Fruit fly (Drosophila melanogaster) whole organism, embryonic: Measurements from ENCODE around the gene CG32236.
A peak's percentile ranks its signal among the peaks of the same experiment; 100 is the strongest.

ENCODE experiments used
- Antp ChIP-seq: fragments of 200-800 bp; sonication (Bioruptor generic); optimal IDR thresholded peaks from 3 replicates; lab custom pipeline; 2016; ENCODE audit warnings: missing biosample characterization, missing genetic modification characterization
- Asciz ChIP-seq: fragments of 200-800 bp; sonication (Bioruptor generic); optimal IDR thresholded peaks from 2 replicates; lab custom pipeline; 2017; ENCODE audit warnings: missing biosample characterization, mild to moderate bottlenecking, missing genetic modification characterization, missing genetic modification reagents
- Awh ChIP-seq: fragments of 200-800 bp; sonication (Bioruptor generic); IDR thresholded peaks from 2 replicates; pipeline ENCODE4, ENCODE4 v1.3.6; 2022; ENCODE audit warnings: missing biosample characterization, missing genetic modification characterization
- C15 ChIP-seq: fragments of 200-800 bp; sonication (Bioruptor generic); IDR thresholded peaks from 3 replicates; pipeline ENCODE4 v1.3.6; 2022; ENCODE audit warnings: missing biosample characterization, missing genetic modification characterization
- CG10274 ChIP-seq: fragments of 200-800 bp; sonication (Bioruptor generic); optimal IDR thresholded peaks from 3 replicates; lab custom pipeline; 2017; ENCODE audit warnings: missing biosample characterization, mild to moderate bottlenecking, missing genetic modification characterization
- CG10565 ChIP-seq: fragments of 200-800 bp; sonication (Bioruptor generic); optimal IDR thresholded peaks from 3 replicates; lab custom pipeline; 2016; ENCODE audit warnings: missing biosample characterization, mild to moderate bottlenecking, missing genetic modification characterization
- CG11093 ChIP-seq: fragments of 200-800 bp; sonication (Bioruptor generic); IDR thresholded peaks from 3 replicates; pipeline ENCODE4 v1.3.6; 2022; ENCODE audit warnings: missing biosample characterization, missing genetic modification characterization
- CG13424 ChIP-seq: fragments of 200-800 bp; sonication (Bioruptor generic); optimal IDR thresholded peaks from 2 replicates; lab custom pipeline; 2019; ENCODE audit warnings: missing biosample characterization, mild to moderate bottlenecking, missing genetic modification characterization, moderate library complexity
- CG13894 ChIP-seq: fragments of 200-800 bp; sonication (Bioruptor generic); optimal IDR thresholded peaks from 3 replicates; lab custom pipeline; 2018; ENCODE audit warnings: missing biosample characterization, mild to moderate bottlenecking, missing genetic modification characterization, moderate library complexity
- CG1603 ChIP-seq: fragments of 200-800 bp; sonication (Bioruptor generic); optimal IDR thresholded peaks from 2 replicates; lab custom pipeline; 2019; ENCODE audit warnings: missing biosample characterization, mild to moderate bottlenecking, missing genetic modification characterization, moderate library complexity
- CG17385 ChIP-seq: fragments of 200-800 bp; sonication (Bioruptor generic); optimal IDR thresholded peaks from 3 replicates; lab custom pipeline; 2018; ENCODE audit warnings: missing biosample characterization, mild to moderate bottlenecking, missing genetic modification characterization
- CG17612 ChIP-seq: fragments of 200-800 bp; sonication (Bioruptor generic); IDR thresholded peaks from 2 replicates; pipeline ENCODE4 v1.3.6; 2022; ENCODE audit warnings: missing biosample characterization, missing genetic modification characterization
- CG2199 ChIP-seq: fragments of 200-800 bp; sonication (Bioruptor generic); IDR thresholded peaks from 3 replicates; pipeline ENCODE4 v1.3.6; 2022; ENCODE audit warnings: missing biosample characterization, missing genetic modification characterization
- CG2712 ChIP-seq: fragments of 200-800 bp; optimal IDR thresholded peaks from 3 replicates; lab custom pipeline; 2019; ENCODE audit warnings: missing biosample characterization, mild to moderate bottlenecking, missing genetic modification characterization, moderate library complexity
- CG30020 ChIP-seq: fragments of 200-800 bp; optimal IDR thresholded peaks from 2 replicates; lab custom pipeline; 2019; ENCODE audit warnings: missing biosample characterization, mild to moderate bottlenecking, missing genetic modification characterization, moderate library complexity
- CG6654 ChIP-seq: fragments of 200-800 bp; sonication (Bioruptor generic); optimal IDR thresholded peaks from 2 replicates; lab custom pipeline; 2017; ENCODE audit warnings: missing biosample characterization, mild to moderate bottlenecking, missing genetic modification characterization
- CG6765 ChIP-seq: fragments of 200-800 bp; sonication (Bioruptor generic); optimal IDR thresholded peaks from 3 replicates; lab custom pipeline; 2017; ENCODE audit warnings: missing biosample characterization, mild to moderate bottlenecking, missing genetic modification characterization
- CG8944 ChIP-seq: fragments of 200-800 bp; sonication (Bioruptor generic); optimal IDR thresholded peaks from 3 replicates; lab custom pipeline; 2016; ENCODE audit warnings: missing biosample characterization, missing genetic modification characterization
- CG9437 ChIP-seq: fragments of 200-800 bp; sonication (Bioruptor generic); optimal IDR thresholded peaks from 2 replicates; lab custom pipeline; 2018; ENCODE audit warnings: missing biosample characterization, mild to moderate bottlenecking, missing genetic modification characterization
- Dad ChIP-seq: fragments of 200-800 bp; sonication (Bioruptor generic); optimal IDR thresholded peaks from 3 replicates; lab custom pipeline; 2016; ENCODE audit warnings: missing biosample characterization, missing genetic modification characterization
- Dip3 ChIP-seq: fragments of 200-800 bp; sonication (Bioruptor generic); optimal IDR thresholded peaks from 3 replicates; lab custom pipeline; 2016; ENCODE audit warnings: missing biosample characterization, missing genetic modification characterization
- Doc2 ChIP-seq: fragments of 200-800 bp; sonication (Bioruptor generic); IDR thresholded peaks from 2 replicates; pipeline ENCODE4 v1.3.6; 2022; ENCODE audit warnings: missing biosample characterization, missing genetic modification characterization
- Dp ChIP-seq: fragments of 200-800 bp; sonication (Bioruptor generic); optimal IDR thresholded peaks from 2 replicates; lab custom pipeline; 2018; ENCODE audit warnings: missing biosample characterization, mild to moderate bottlenecking, missing genetic modification characterization, moderate library complexity
- Elba2 ChIP-seq: fragments of 200-800 bp; sonication (Bioruptor generic); optimal IDR thresholded peaks from 3 replicates; lab custom pipeline; 2016; ENCODE audit warnings: missing biosample characterization, missing genetic modification characterization
- Gsc ChIP-seq: fragments of 200-800 bp; sonication (Bioruptor generic); IDR thresholded peaks from 2 replicates; pipeline ENCODE4 v1.3.6; 2022; ENCODE audit warnings: missing biosample characterization, missing genetic modification characterization
- Mrtf ChIP-seq: fragments of 200-800 bp; sonication (Bioruptor generic); IDR thresholded peaks from 3 replicates; pipeline ENCODE4 v1.3.6; 2022; ENCODE audit warnings: missing biosample characterization, missing genetic modification characterization
- Opbp ChIP-seq: fragments of 200-800 bp; sonication (Bioruptor generic); IDR thresholded peaks from 3 replicates; pipeline ENCODE4 v1.3.6; 2022; ENCODE audit warnings: missing biosample characterization, missing genetic modification characterization; ENCODE audit not compliant: partially characterized antibody
- Spps ChIP-seq: fragments of 200-800 bp; sonication (Bioruptor generic); optimal IDR thresholded peaks from 2 replicates; lab custom pipeline; 2018; ENCODE audit warnings: missing biosample characterization, mild to moderate bottlenecking, missing genetic modification characterization
- bab2 ChIP-seq: fragments of 200-800 bp; sonication (Bioruptor generic); optimal IDR thresholded peaks from 2 replicates; lab custom pipeline; 2016; ENCODE audit warnings: missing biosample characterization, missing genetic modification characterization
- crp ChIP-seq, 2 experiments: fragments of 200-800 bp; sonication (Bioruptor generic); optimal IDR thresholded peaks; 2 replicates in 1 of 2; 3 replicates in 1 of 2; lab custom pipeline; 2017; ENCODE audit warnings: missing biosample characterization in 2 of 2, missing genetic modification characterization in 2 of 2, mild to moderate bottlenecking in 1 of 2, moderate library complexity in 1 of 2
- dmrt11E ChIP-seq: fragments of 200-800 bp; sonication (Bioruptor generic); optimal IDR thresholded peaks from 3 replicates; lab custom pipeline; 2018; ENCODE audit warnings: missing biosample characterization, mild to moderate bottlenecking, missing genetic modification characterization, moderate library complexity
- dpn ChIP-seq, 2 experiments: fragments of 200-800 bp; sonication (Bioruptor generic); optimal IDR thresholded peaks; 3 replicates each; lab custom pipeline; 2016; ENCODE audit warnings: missing biosample characterization in 2 of 2, missing genetic modification characterization in 2 of 2
- exex ChIP-seq: fragments of 200-800 bp; sonication (Bioruptor generic); optimal IDR thresholded peaks from 4 replicates; lab custom pipeline; 2018; ENCODE audit warnings: missing biosample characterization, mild to moderate bottlenecking, missing genetic modification characterization, moderate library complexity
- fu2 ChIP-seq: fragments of 200-800 bp; sonication (Bioruptor generic); optimal IDR thresholded peaks from 2 replicates; lab custom pipeline; 2016; ENCODE audit warnings: missing biosample characterization, missing genetic modification characterization
- gcm2 ChIP-seq: fragments of 200-800 bp; sonication (Bioruptor generic); optimal IDR thresholded peaks from 2 replicates; lab custom pipeline; 2016; ENCODE audit warnings: missing biosample characterization, missing genetic modification characterization
- mld ChIP-seq: fragments of 200-800 bp; sonication (Bioruptor generic); IDR thresholded peaks from 3 replicates; pipeline ENCODE4 v1.3.6; 2022; ENCODE audit warnings: missing biosample characterization, missing genetic modification characterization; ENCODE audit not compliant: partially characterized antibody
- onecut ChIP-seq: fragments of 200-800 bp; sonication (Bioruptor generic); IDR thresholded peaks from 2 replicates; pipeline ENCODE4 v1.3.6; 2022; ENCODE audit warnings: missing biosample characterization, missing genetic modification characterization
- pnt ChIP-seq: fragments of 200-800 bp; sonication (Bioruptor generic); optimal IDR thresholded peaks from 3 replicates; lab custom pipeline; 2016; ENCODE audit warnings: missing biosample characterization, missing genetic modification characterization
- ro ChIP-seq: fragments of 200-800 bp; sonication (Bioruptor generic); IDR thresholded peaks from 2 replicates; pipeline ENCODE4 v1.3.6; 2022; ENCODE audit warnings: missing biosample characterization, missing genetic modification characterization
- row ChIP-seq: fragments of 200-800 bp; sonication (Bioruptor generic); IDR thresholded peaks from 3 replicates; pipeline ENCODE4 v1.3.6; 2022; ENCODE audit warnings: missing biosample characterization, missing genetic modification characterization
- sd ChIP-seq: fragments of 200-800 bp; sonication (Bioruptor generic); optimal IDR thresholded peaks from 3 replicates; lab custom pipeline; 2018; ENCODE audit warnings: missing biosample characterization, mild to moderate bottlenecking, missing genetic modification characterization, moderate library complexity
- sim ChIP-seq: fragments of 200-800 bp; sonication (Bioruptor generic); IDR thresholded peaks from 2 replicates; pipeline ENCODE4 v1.3.6; 2022; ENCODE audit warnings: missing biosample characterization, missing genetic modification characterization
- toy ChIP-seq: fragments of 200-800 bp; sonication (Bioruptor generic); IDR thresholded peaks from 2 replicates; pipeline ENCODE4 v1.3.6; 2022; ENCODE audit warnings: missing biosample characterization, missing genetic modification characterization
- ttk ChIP-seq: fragments of 200-800 bp; sonication (Bioruptor generic); IDR thresholded peaks from 2 replicates; pipeline ENCODE4 v2.1.2; 2022; ENCODE audit warnings: missing biosample characterization, missing genetic modification characterization
- tup ChIP-seq: fragments of 200-800 bp; sonication (Bioruptor generic); optimal IDR thresholded peaks from 2 replicates; lab custom pipeline; 2016; ENCODE audit warnings: missing biosample characterization, mild to moderate bottlenecking, missing genetic modification characterization, moderate library complexity
- twi ChIP-seq: fragments of 200-800 bp; optimal IDR thresholded peaks from 2 replicates; lab custom pipeline; 2019; ENCODE audit warnings: missing biosample characterization, mild to moderate bottlenecking, missing genetic modification characterization, moderate library complexity
- unc-4 ChIP-seq: fragments of 200-800 bp; sonication (Bioruptor generic); IDR thresholded peaks from 2 replicates; pipeline ENCODE4 v1.3.6; 2022; ENCODE audit warnings: missing biosample characterization, missing genetic modification characterization; ENCODE audit not compliant: partially characterized antibody
- vvl ChIP-seq: fragments of 200-800 bp; sonication (Bioruptor generic); IDR thresholded peaks from 2 replicates; pipeline ENCODE4 v1.3.6; 2022; ENCODE audit warnings: missing biosample characterization, missing genetic modification characterization
- wor ChIP-seq: fragments of 200-800 bp; sonication (Bioruptor generic); IDR thresholded peaks from 2 replicates; pipeline ENCODE4 v1.3.6; 2022; ENCODE audit warnings: missing biosample characterization, missing genetic modification characterization
- zf30C ChIP-seq: fragments of 200-800 bp; sonication (Bioruptor generic); optimal IDR thresholded peaks from 3 replicates; lab custom pipeline; 2018; ENCODE audit warnings: missing biosample characterization, mild to moderate bottlenecking, missing genetic modification characterization
- zfh2 ChIP-seq: fragments of 200-800 bp; sonication (Bioruptor generic); optimal IDR thresholded peaks from 2 replicates; lab custom pipeline; 2016; ENCODE audit warnings: missing biosample characterization, missing genetic modification characterization

Gene CG32236

DNA sequence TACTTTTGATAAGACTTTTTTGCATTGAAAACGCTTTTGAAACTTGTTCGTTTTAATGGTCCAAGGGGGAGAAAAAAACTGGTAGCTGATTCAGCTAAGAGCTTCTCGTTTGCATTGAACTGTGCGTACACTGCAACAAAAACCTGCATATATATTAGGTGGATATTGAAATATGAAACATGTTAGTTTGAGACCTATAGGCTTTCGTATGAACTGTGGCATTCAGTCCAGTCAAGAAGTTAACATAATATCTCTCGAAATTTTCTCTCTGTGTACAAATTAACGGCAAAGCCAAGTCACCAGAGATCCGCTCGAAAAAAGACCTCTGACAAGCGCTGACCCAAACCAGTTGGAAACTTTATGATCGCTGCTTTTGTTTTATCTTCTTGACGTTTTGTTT lies 30.8 kb upstream of the CG32236 start (continued):
- no peak for TF ChIP-seq Opbp (GFP tag; lab: Robert Waterston, UW)
- TF ChIP-seq crp (GFP tag; optimal IDR thresholded peaks at IDR 0.05; lab: Kevin White, UChicago) = peak in 1 of 2 experiments; percentile 19
- no peak for TF ChIP-seq CG30020 (tag; lab: Kevin White, UChicago)
- TF ChIP-seq gcm2 = peak; percentile 60
- TF ChIP-seq Dad (GFP tag; lab: Kevin White, UChicago) = peak; percentile 87
- no peak for TF ChIP-seq Doc2 (GFP tag; lab: Robert Waterston, UW)
- TF ChIP-seq Asciz = peak; percentile 62
- peak; percentile 52 for TF ChIP-seq CG13894 (tag; lab: Kevin White, UChicago)
- peak; percentile 73 for TF ChIP-seq CG9437 (GFP tag; lab: Kevin White, UChicago)
- TF ChIP-seq dpn (GFP tag; optimal IDR thresholded peaks at IDR 0.05; lab: Kevin White, UChicago) = peak; percentile 80 to 88
- peak; percentile 49; the same call in 1 of the 2 replicates for TF ChIP-seq wor (GFP tag; lab: Robert Waterston, UW)
- TF ChIP-seq CG6765 (GFP tag; lab: Kevin White, UChicago) = peak; percentile 70
- peak; percentile 83 for TF ChIP-seq onecut (GFP tag; lab: Robert Waterston, UW)
- TF ChIP-seq bab2 = peak; percentile 81
- no peak for TF ChIP-seq mld (GFP tag; lab: Robert Waterston, UW)
- TF ChIP-seq CG8944 (GFP tag; lab: Kevin White, UChicago) = peak; percentile 83
- peak; percentile 81 for TF ChIP-seq Awh (GFP tag; lab: Robert Waterston, UW)
- TF ChIP-seq C15 (GFP tag; lab: Robert Waterston, UW) = peak; percentile 80
- TF ChIP-seq ttk = peak; percentile 79
- TF ChIP-seq dmrt11E (tag; lab: Kevin White, UChicago) = peak; percentile 65
- TF ChIP-seq sim (GFP tag; lab: Robert Waterston, UW) = no peak; the same call in 1 of the 2 replicates
- TF ChIP-seq twi (tag; lab: Kevin White, UChicago) = no peak
- peak; percentile 88 for TF ChIP-seq CG13424
- peak; percentile 53; the same call in 1 of the 2 replicates for TF ChIP-seq ro (GFP tag; lab: Robert Waterston, UW)
- TF ChIP-seq Antp (GFP tag; lab: Kevin White, UChicago) = peak; percentile 79
- peak; percentile 82 for TF ChIP-seq CG17385 (GFP tag; lab: Kevin White, UChicago)
- no peak for TF ChIP-seq Elba2 (GFP tag; lab: Kevin White, UChicago)
- 0 out of 3 replicates have a peak, but pooled peaks have one; percentile 30 for TF ChIP-seq CG2199
- peak; percentile 61 for TF ChIP-seq CG6654 (GFP tag; lab: Kevin White, UChicago)
- TF ChIP-seq zfh2 (GFP tag; lab: Kevin White, UChicago) = peak; percentile 79
- peak; percentile 78; the same call in 2 of the 3 replicates for TF ChIP-seq CG11093 (GFP tag; lab: Robert Waterston, UW)
- TF ChIP-seq Gsc = peak; percentile 62
- TF ChIP-seq zf30C (GFP tag; lab: Kevin White, UChicago) = peak; percentile 25
- TF ChIP-seq Dip3 (GFP tag; lab: Kevin White, UChicago) = peak; percentile 81
- TF ChIP-seq CG2712 (tag; lab: Kevin White, UChicago) = peak; percentile 76
- peak; percentile 19; the same call in 1 of the 2 replicates for TF ChIP-seq toy (GFP tag; lab: Robert Waterston, UW)
- TF ChIP-seq fu2 (GFP tag; lab: Kevin White, UChicago) = peak; percentile 71
- TF ChIP-seq CG10274 (GFP tag; lab: Kevin White, UChicago) = peak; percentile 63
- TF ChIP-seq exex (tag; lab: Kevin White, UChicago) = peak; percentile 4
- peak; percentile 83 for TF ChIP-seq Mrtf (GFP tag; lab: Robert Waterston, UW)
- TF ChIP-seq sd (tag; lab: Kevin White, UChicago) = peak; percentile 54
- TF ChIP-seq pnt (GFP tag; lab: Kevin White, UChicago) = peak; percentile 73
- TF ChIP-seq CG1603 (tag; lab: Kevin White, UChicago) = peak; percentile 87
- TF ChIP-seq vvl (GFP tag; lab: Robert Waterston, UW) = peak; percentile 87
- peak; percentile 73 for TF ChIP-seq CG17612 (GFP tag; lab: Robert Waterston, UW)
- no peak for TF ChIP-seq Dp (GFP tag; lab: Kevin White, UChicago)
- no peak for TF ChIP-seq unc-4 (GFP tag; lab: Robert Waterston, UW)
- peak; percentile 84 for TF ChIP-seq row (GFP tag; lab: Robert Waterston, UW)
- TF ChIP-seq CG10565 (GFP tag; lab: Kevin White, UChicago) = peak; percentile 38
- peak; percentile 73 for TF ChIP-seq tup
- TF ChIP-seq Spps (tag; lab: Kevin White, UChicago) = peak; percentile 52
